Worm (Caenorhabditis elegans) whole organism, L3 larva: ENCODE measurements around the gene pdi-2.

Source experiments
- aly-2 ChIP-seq: fragments of 150-350 bp; optimal IDR thresholded peaks from 2 replicates; lab custom pipeline; 2014; ENCODE audit warnings: missing biosample characterization, missing genetic modification characterization
- ama-1 ChIP-seq: fragments of 150-350 bp; optimal IDR thresholded peaks from 2 replicates; lab custom pipeline; 2018
- ceh-16 ChIP-seq: sonication (generic microtip); optimal IDR thresholded peaks from 2 replicates; lab custom pipeline; 2017; ENCODE audit warnings: missing biosample characterization, missing genetic modification characterization
- ceh-28 ChIP-seq: fragments of 150-350 bp; optimal IDR thresholded peaks from 2 replicates; lab custom pipeline; 2014; ENCODE audit warnings: missing biosample characterization, missing genetic modification reagents, missing genetic modification characterization
- egl-27 ChIP-seq: sonication (generic microtip); optimal IDR thresholded peaks from 4 replicates; lab custom pipeline; 2017; ENCODE audit warnings: missing biosample characterization, missing genetic modification reagents, missing genetic modification characterization
- egl-5 ChIP-seq: fragments of 150-350 bp; optimal IDR thresholded peaks from 2 replicates; lab custom pipeline; 2017; ENCODE audit warnings: missing biosample characterization, missing genetic modification reagents, missing genetic modification characterization, inconsistent platforms
- elt-2 ChIP-seq: sonication (generic microtip); optimal IDR thresholded peaks from 2 replicates; lab custom pipeline; 2016; ENCODE audit warnings: missing genetic modification reagents, mild to moderate bottlenecking, missing genetic modification characterization, missing compliant biosample characterization
- elt-3 ChIP-seq, 3 experiments: fragments of 150-350 bp in 1 of 3; sonication (generic microtip) in 2 of 3; optimal IDR thresholded peaks; 2 replicates in 2 of 3; 4 replicates in 1 of 3; lab custom pipeline; 2014 to 2017; ENCODE audit warnings: missing biosample characterization in 3 of 3, missing genetic modification characterization in 3 of 3
- fkh-10 ChIP-seq: sonication (generic microtip); optimal IDR thresholded peaks from 2 replicates; lab custom pipeline; 2017; ENCODE audit warnings: missing biosample characterization, missing genetic modification reagents, missing genetic modification characterization
- fos-1 ChIP-seq: fragments of 150-350 bp; optimal IDR thresholded peaks from 2 replicates; lab custom pipeline; 2014; ENCODE audit warnings: missing biosample characterization, missing genetic modification characterization
- jun-1 ChIP-seq: fragments of 150-350 bp; optimal IDR thresholded peaks from 2 replicates; lab custom pipeline; 2014; ENCODE audit warnings: missing biosample characterization, missing genetic modification reagents, missing genetic modification characterization
- lin-39 ChIP-seq: fragments of 150-350 bp; optimal IDR thresholded peaks from 2 replicates; lab custom pipeline; 2018; ENCODE audit warnings: missing biosample characterization, missing genetic modification reagents, missing genetic modification characterization
- lsy-12 ChIP-seq: sonication (generic microtip); optimal IDR thresholded peaks from 2 replicates; lab custom pipeline; 2016; ENCODE audit warnings: mild to moderate bottlenecking, missing genetic modification characterization, missing compliant biosample characterization
- mdl-1 ChIP-seq: fragments of 150-350 bp; optimal IDR thresholded peaks from 2 replicates; lab custom pipeline; 2014; ENCODE audit warnings: missing biosample characterization, missing genetic modification characterization
- mml-1 ChIP-seq: fragments of 150-350 bp; sonication (generic microtip); optimal IDR thresholded peaks from 3 replicates; lab custom pipeline; 2014; ENCODE audit warnings: missing biosample characterization, missing genetic modification characterization
- nhr-11 ChIP-seq: fragments of 150-350 bp; optimal IDR thresholded peaks from 2 replicates; lab custom pipeline; 2014; ENCODE audit warnings: missing biosample characterization, missing genetic modification characterization
- nhr-23 ChIP-seq: fragments of 150-350 bp; optimal IDR thresholded peaks from 2 replicates; lab custom pipeline; 2014; ENCODE audit warnings: missing biosample characterization, missing genetic modification reagents, missing genetic modification characterization
- nhr-237 ChIP-seq: fragments of 150-350 bp; optimal IDR thresholded peaks from 2 replicates; lab custom pipeline; 2014; ENCODE audit warnings: missing biosample characterization, missing genetic modification characterization
- nhr-25 ChIP-seq: sonication (generic microtip); optimal IDR thresholded peaks from 2 replicates; lab custom pipeline; 2017; ENCODE audit warnings: missing biosample characterization, missing genetic modification characterization
- nhr-43 ChIP-seq: sonication (generic microtip); optimal IDR thresholded peaks from 2 replicates; lab custom pipeline; 2016; ENCODE audit warnings: mild to moderate bottlenecking, missing genetic modification characterization, missing compliant biosample characterization; ENCODE audit not compliant: poor library complexity, severe bottlenecking
- nhr-76 ChIP-seq: fragments of 150-350 bp; sonication (generic microtip); optimal IDR thresholded peaks from 5 replicates; lab custom pipeline; 2014; ENCODE audit warnings: missing biosample characterization, missing genetic modification characterization
- nhr-77 ChIP-seq: fragments of 150-350 bp; optimal IDR thresholded peaks from 2 replicates; lab custom pipeline; 2014; ENCODE audit warnings: missing biosample characterization, missing genetic modification characterization
- pha-4 ChIP-seq: fragments of 150-350 bp; optimal IDR thresholded peaks from 2 replicates; lab custom pipeline; 2014; ENCODE audit warnings: missing biosample characterization, missing genetic modification reagents, missing genetic modification characterization
- pqm-1 ChIP-seq: fragments of 150-350 bp; optimal IDR thresholded peaks from 2 replicates; lab custom pipeline; 2017; ENCODE audit warnings: missing biosample characterization, missing genetic modification characterization, inconsistent platforms
- sea-2 ChIP-seq: fragments of 150-350 bp; sonication (generic microtip); optimal IDR thresholded peaks from 4 replicates; lab custom pipeline; 2014; ENCODE audit warnings: missing biosample characterization, missing genetic modification reagents, missing genetic modification characterization
- skn-1 ChIP-seq: fragments of 150-350 bp; optimal IDR thresholded peaks from 2 replicates; lab custom pipeline; 2014; ENCODE audit warnings: missing biosample characterization, missing genetic modification characterization
- tbx-2 ChIP-seq: sonication (generic microtip); optimal IDR thresholded peaks from 2 replicates; lab custom pipeline; 2016; ENCODE audit warnings: mild to moderate bottlenecking, missing genetic modification characterization, missing compliant biosample characterization
- zag-1 ChIP-seq: fragments of 150-350 bp; optimal IDR thresholded peaks from 2 replicates; lab custom pipeline; 2014; ENCODE audit warnings: missing biosample characterization, missing genetic modification characterization
- ztf-11 ChIP-seq: fragments of 150-350 bp; optimal IDR thresholded peaks from 2 replicates; lab custom pipeline; 2014; ENCODE audit warnings: missing biosample characterization, missing genetic modification characterization

The pdi-2 gene

ce11 chrX:4493439-4494006 lies 30.4 kb upstream of the pdi-2 start:
- TF ChIP-seq nhr-23 (tag; lab: Kevin White, UChicago): peak; percentile 30
- TF ChIP-seq ztf-11 (tag; lab: Kevin White, UChicago): no peak
- TF ChIP-seq, all 47 proteins: peak for 1

ce11 chrX:4495814-4496567 lies 28.0 kb upstream of the pdi-2 start:
- TF ChIP-seq nhr-23 (tag; lab: Kevin White, UChicago) (peak; percentile 56), ama-1 (lab: Kevin White, UChicago) (peak; percentile 64), lin-39 (tag; lab: Kevin White, UChicago) (no peak)

ce11 chrX:4498078-4498477 lies 25.9 kb upstream of the pdi-2 start:
- peak; percentile 87 for TF ChIP-seq elt-2 (tag; lab: Kevin White, UChicago)
- TF ChIP-seq tbx-2: no peak
- no peak for TF ChIP-seq egl-27 (tag; lab: Kevin White, UChicago)
- TF ChIP-seq pha-4 (tag; lab: Kevin White, UChicago): peak; percentile 76
- no peak for TF ChIP-seq nhr-76 (tag; lab: Kevin White, UChicago)
- TF ChIP-seq jun-1 (tag; lab: Kevin White, UChicago): peak; percentile 25
- no peak for TF ChIP-seq fkh-10 (GFP tag; lab: Kevin White, UChicago)
- TF ChIP-seq egl-5 (tag; lab: Kevin White, UChicago): no peak
- no peak for TF ChIP-seq nhr-11 (tag; lab: Kevin White, UChicago)
- TF ChIP-seq sea-2 (GFP tag; lab: Kevin White, UChicago): no peak
- TF ChIP-seq aly-2 (tag; lab: Kevin White, UChicago): no peak
- no peak for TF ChIP-seq ceh-28 (tag; lab: Kevin White, UChicago)
- peak; percentile 9 for TF ChIP-seq skn-1 (tag; lab: Kevin White, UChicago)
- TF ChIP-seq fos-1: no peak
- no peak for TF ChIP-seq elt-3 (tag; optimal IDR thresholded peaks at IDR 0.05; lab: Kevin White, UChicago)
- TF ChIP-seq zag-1 (tag; lab: Kevin White, UChicago): no peak
- TF ChIP-seq lin-39 (tag; lab: Kevin White, UChicago): no peak
- no peak for TF ChIP-seq mdl-1 (tag; lab: Kevin White, UChicago)
- TF ChIP-seq nhr-25 (tag; lab: Kevin White, UChicago): no peak
- TF ChIP-seq pqm-1 (tag; lab: Kevin White, UChicago): peak; percentile 81
- TF ChIP-seq nhr-237 (tag; lab: Kevin White, UChicago): no peak

ce11 chrX:4498478-4498877 lies 25.5 kb upstream of the pdi-2 start:
- peak; percentile 12 for TF ChIP-seq nhr-43 (tag; lab: Kevin White, UChicago)
- peak; percentile 29 for TF ChIP-seq nhr-23 (tag; lab: Kevin White, UChicago)
- no peak for TF ChIP-seq ztf-11 (tag; lab: Kevin White, UChicago)
- peak; percentile 12 for TF ChIP-seq nhr-25 (tag; lab: Kevin White, UChicago)

- TF ChIP-seq nhr-77 (tag; lab: Kevin White, UChicago): no peak
- no peak for TF ChIP-seq ceh-16 (tag; lab: Kevin White, UChicago)
- no peak for TF ChIP-seq lsy-12 (tag; lab: Kevin White, UChicago)
- no peak for TF ChIP-seq mml-1 (tag; lab: Kevin White, UChicago)
Measured at ce11 chrX:4500499-4500898, 23.5 kb upstream of the pdi-2 start.

ce11 chrX:4502039-4502438 lies 21.9 kb upstream of the pdi-2 start:
- peak; percentile 7 for TF ChIP-seq pha-4 (tag; lab: Kevin White, UChicago)
- TF ChIP-seq elt-2 (tag; lab: Kevin White, UChicago): peak; percentile 56
- no peak for TF ChIP-seq ceh-28 (tag; lab: Kevin White, UChicago)
- TF ChIP-seq, all 47 proteins: peak for 2
